Worm (Caenorhabditis elegans): Measurements from ENCODE around the gene hmit-1.2.

Gene hmit-1.2

ce11 chrV:18564786-18565185, 40.2 kb downstream of the hmit-1.2 start, which contains the start of gene srg-34:
srg-34 (minus strand) TSS chrV:18564886.
- no peak for TF ChIP-seq unc-62 (GFP tag; optimal IDR thresholded peaks at IDR 0.05)

ce11 chrV:18565621-18566020, 41.1 kb downstream of the hmit-1.2 start:
- TF ChIP-seq unc-62 (GFP tag; optimal IDR thresholded peaks at IDR 0.05) = no peak

ce11 chrV:18569445-18569844, 44.9 kb downstream of the hmit-1.2 start:
- no peak for TF ChIP-seq unc-62 (GFP tag; optimal IDR thresholded peaks at IDR 0.05)

- TF ChIP-seq unc-62 (GFP tag; optimal IDR thresholded peaks at IDR 0.05) = no peak
These were observed 47.0 kb downstream of the hmit-1.2 start, which contains the start of gene Y51A2D.21 for ce11 chrV:18571533-18571932. Y51A2D.21 (plus strand) TSS chrV:18571833.

ce11 chrV:18573199-18573598, 48.6 kb downstream of the hmit-1.2 start:
- no peak for TF ChIP-seq unc-62 (GFP tag; optimal IDR thresholded peaks at IDR 0.05)

- no peak for TF ChIP-seq unc-62 (GFP tag; optimal IDR thresholded peaks at IDR 0.05)
These were observed 50.5 kb downstream of the hmit-1.2 start for ce11 chrV:18575084-18575483.

- TF ChIP-seq unc-62 (GFP tag; optimal IDR thresholded peaks at IDR 0.05) = no peak
These were observed 51.6 kb downstream of the hmit-1.2 start for ce11 chrV:18576128-18576527.

ce11 chrV:18577458-18578078, 53.0 kb downstream of the hmit-1.2 start:
- no peak for TF ChIP-seq unc-62 (GFP tag; optimal IDR thresholded peaks at IDR 0.05)

- TF ChIP-seq unc-62 (GFP tag; optimal IDR thresholded peaks at IDR 0.05) = no peak
These were observed 53.7 kb downstream of the hmit-1.2 start for ce11 chrV:18578306-18578705.
